Worm (Caenorhabditis elegans): ENCODE data around the gene scb-1.

The scb-1 gene

ce11 chrV:11076028-11076402 lies 43.5 kb downstream of the scb-1 start:
- peak; percentile 26 for TF ChIP-seq ztf-4 (tag; optimal IDR thresholded peaks at IDR 0.05)
- no peak for TF ChIP-seq lin-39 (tag; optimal IDR thresholded peaks at IDR 0.05)
- no peak for TF ChIP-seq nhr-90 (tag; optimal IDR thresholded peaks at IDR 0.05; ENCODE audit: poor library complexity)
- no peak for TF ChIP-seq ets-5 (GFP tag; IDR thresholded peaks at IDR 0.05)
- no peak for TF ChIP-seq alr-1 (tag; optimal IDR thresholded peaks at IDR 0.05; ENCODE audit: borderline replicate concordance)
- TF ChIP-seq nhr-71 (tag; optimal IDR thresholded peaks at IDR 0.05) = no peak
- TF ChIP-seq mef-2 (tag; optimal IDR thresholded peaks at IDR 0.05) = no peak
- TF ChIP-seq snpc-4 (tag; optimal IDR thresholded peaks at IDR 0.05) = no peak
- no peak for TF ChIP-seq zag-1 (tag; optimal IDR thresholded peaks at IDR 0.05)
- TF ChIP-seq snu-23 (GFP tag; optimal IDR thresholded peaks at IDR 0.05) = no peak
- no peak for TF ChIP-seq fkh-4 (tag; optimal IDR thresholded peaks at IDR 0.05; ENCODE audit: borderline replicate concordance)
- TF ChIP-seq Y116A8C.19 (tag; optimal IDR thresholded peaks at IDR 0.05; ENCODE audit: borderline replicate concordance) = no peak
- no peak for TF ChIP-seq nhr-76 (tag; optimal IDR thresholded peaks at IDR 0.05)
- peak; percentile 41 for TF ChIP-seq nhr-85 (tag)

ce11 chrV:11075209-11076027 lies 44.1 kb downstream of the scb-1 start:
- TF ChIP-seq pag-3 (tag; optimal IDR thresholded peaks at IDR 0.05; ENCODE audit: borderline replicate concordance, insufficient read depth) (no peak), fkh-10 (GFP tag; optimal IDR thresholded peaks at IDR 0.05) (no peak), fkh-8 (tag; optimal IDR thresholded peaks at IDR 0.05) (peak; percentile 2), lin-35 (GFP tag; optimal IDR thresholded peaks at IDR 0.05) (peak in 1 of 2 experiments; percentile 19), vab-15 (tag; optimal IDR thresholded peaks at IDR 0.05) (no peak), C16A3.4 (tag; optimal IDR thresholded peaks at IDR 0.05) (no peak), mdl-1 (tag; optimal IDR thresholded peaks at IDR 0.05) (peak in 1 of 2 experiments; percentile 51), swsn-7 (tag; optimal IDR thresholded peaks at IDR 0.05) (peak; percentile 26), nhr-71 (tag; optimal IDR thresholded peaks at IDR 0.05) (peak; percentile 3), snpc-4 (tag; optimal IDR thresholded peaks at IDR 0.05) (peak; percentile 13), unc-98 (GFP tag; IDR thresholded peaks at IDR 0.05) (no peak), efl-1 (optimal IDR thresholded peaks at IDR 0.05) (no peak), efl-1 (GFP tag; optimal IDR thresholded peaks at IDR 0.05 in 1 of 2) (peak in 1 of 2 experiments; percentile 67), zip-4 (GFP tag; optimal IDR thresholded peaks at IDR 0.05) (peak; percentile 19), lin-13 (GFP tag; optimal IDR thresholded peaks at IDR 0.05) (peak; percentile 1), snu-23 (GFP tag; optimal IDR thresholded peaks at IDR 0.05) (peak; percentile 45), dpl-1 (GFP tag; optimal IDR thresholded peaks at IDR 0.05) (peak in 2 of 3 experiments; percentile 5 to 31), rnt-1 (tag; optimal IDR thresholded peaks at IDR 0.05) (peak; percentile 22), unc-86 (tag; optimal IDR thresholded peaks at IDR 0.05) (peak; percentile 14), grh-1 (GFP tag; IDR thresholded peaks at IDR 0.05) (peak; percentile 36; the same call in 1 of the 2 replicates), lin-14 (GFP tag; optimal IDR thresholded peaks at IDR 0.05) (peak; percentile 79), blmp-1 (tag; optimal IDR thresholded peaks at IDR 0.05) (peak; percentile 35), ceh-82 (tag; optimal IDR thresholded peaks at IDR 0.05) (peak in 1 of 3 experiments; percentile 42), sox-4 (tag; optimal IDR thresholded peaks at IDR 0.05) (no peak)

ce11 chrV:11074448-11074847 lies 45.1 kb downstream of the scb-1 start, which contains the start of gene act-3:
Gene act-3, minus strand, starts transcription at chrV:11074498.
- TF ChIP-seq unc-86 (tag; optimal IDR thresholded peaks at IDR 0.05) = no peak
- no peak for TF ChIP-seq nhr-47 (tag; optimal IDR thresholded peaks at IDR 0.05)
- no peak for TF ChIP-seq lir-3 (tag; optimal IDR thresholded peaks at IDR 0.05; ENCODE audit: poor library complexity)
- TF ChIP-seq blmp-1 (tag; optimal IDR thresholded peaks at IDR 0.05) = no peak
- TF ChIP-seq pag-3 (tag; optimal IDR thresholded peaks at IDR 0.05; ENCODE audit: borderline replicate concordance, insufficient read depth) = no peak
- no peak for TF ChIP-seq isw-1 (GFP tag; IDR thresholded peaks at IDR 0.05)
- TF ChIP-seq efl-3 (GFP tag; optimal IDR thresholded peaks at IDR 0.05) = no peak
- peak; percentile 21 for TF ChIP-seq mep-1 (tag; optimal IDR thresholded peaks at IDR 0.05)
- no peak for TF ChIP-seq skn-1 (tag; optimal IDR thresholded peaks at IDR 0.05)
- peak; percentile 36 for TF ChIP-seq nhr-85 (tag)
- no peak for TF ChIP-seq unc-98 (GFP tag; IDR thresholded peaks at IDR 0.05)
- TF ChIP-seq nhr-19 (GFP tag; conservative IDR thresholded peaks at IDR 0.05) = peak; percentile 45
- TF ChIP-seq ces-1 (GFP tag; optimal IDR thresholded peaks at IDR 0.05) = no peak
- no peak for TF ChIP-seq C16A3.4 (tag; optimal IDR thresholded peaks at IDR 0.05)
- no peak for TF ChIP-seq snpc-4 (tag; optimal IDR thresholded peaks at IDR 0.05)
- TF ChIP-seq hlh-17 (GFP tag; optimal IDR thresholded peaks at IDR 0.05; ENCODE audit: borderline replicate concordance) = no peak
- TF ChIP-seq pax-3 (tag; optimal IDR thresholded peaks at IDR 0.05) = no peak
- no peak for TF ChIP-seq unc-30 (tag; optimal IDR thresholded peaks at IDR 0.05)
- peak; percentile 35 for TF ChIP-seq nhr-20 (tag; optimal IDR thresholded peaks at IDR 0.05)
- TF ChIP-seq mdl-1 (tag; optimal IDR thresholded peaks at IDR 0.05) = peak in 1 of 2 experiments; percentile 28
- no peak for TF ChIP-seq nhr-11 (tag; optimal IDR thresholded peaks at IDR 0.05)

Measured in whole organism, L1 larva.